Fruit fly (Drosophila melanogaster) S2 (cell line): ENCODE data around the gene AANATL3.

Experiments
- CG8478 ChIP-seq: fragments of >200 bp; optimal IDR thresholded peaks from 2 replicates; lab custom pipeline; 2018
- CTCF ChIP-seq, 2 experiments: fragments of >200 bp; optimal IDR thresholded peaks; 2 replicates each; lab custom pipeline; 2018

DNA sequence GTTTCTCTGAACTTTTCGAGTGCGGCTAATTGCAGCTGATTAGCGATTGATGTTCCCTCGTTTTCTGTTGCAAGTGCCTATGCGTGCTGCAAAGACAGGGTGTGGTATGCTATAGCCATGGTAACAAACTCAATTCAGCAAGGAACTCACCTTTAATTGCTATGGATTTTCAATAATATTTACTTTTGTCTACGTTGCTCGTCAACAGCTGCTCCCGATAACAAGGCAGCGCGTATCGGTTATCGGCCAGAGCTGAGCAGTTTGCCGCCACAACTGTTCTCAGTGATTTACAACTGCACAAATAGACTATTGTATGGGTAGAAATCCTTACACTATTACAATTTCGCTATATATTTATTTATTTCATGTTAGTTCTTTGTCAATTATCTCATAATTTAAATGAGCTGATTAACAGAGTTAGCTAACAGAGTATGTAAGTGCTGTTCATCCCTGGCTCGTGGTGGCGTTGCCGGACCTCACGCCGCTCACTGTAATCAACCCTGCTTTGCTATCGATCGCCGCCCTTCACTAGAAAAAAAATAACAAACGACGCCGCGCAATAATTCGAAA is 49.7 kb upstream of the AANATL3 start, which contains the start of the genes pr and neb:
- TF ChIP-seq CTCF (optimal IDR thresholded peaks at IDR 0.05; lab: Kevin White, UChicago) (no peak), CG8478 (lab: Kevin White, UChicago) (no peak)
